Fruit fly (Drosophila melanogaster) whole organism, embryonic: ENCODE results near the gene CecA1.

ENCODE experiments used
- Atf3 ChIP-seq: fragments of 200-800 bp; sonication (Bioruptor generic); optimal IDR thresholded peaks from 3 replicates; lab custom pipeline; 2016; ENCODE audit warnings: missing biosample characterization, missing genetic modification characterization
- Atf6 ChIP-seq: fragments of 200-800 bp; sonication (Bioruptor generic); IDR thresholded peaks from 2 replicates; pipeline ENCODE4 v1.3.6; 2022; ENCODE audit warnings: missing biosample characterization, missing genetic modification characterization
- Bdp1 ChIP-seq: fragments of 200-800 bp; sonication (Bioruptor generic); optimal IDR thresholded peaks from 3 replicates; lab custom pipeline; 2016; ENCODE audit warnings: missing biosample characterization, missing genetic modification characterization
- CG10959 ChIP-seq: fragments of 200-800 bp; sonication (Bioruptor generic); IDR thresholded peaks from 2 replicates; pipeline ENCODE4 v1.3.6; 2022; ENCODE audit warnings: missing biosample characterization, missing genetic modification characterization
- CG11456 ChIP-seq: fragments of 200-800 bp; sonication (Bioruptor generic); IDR thresholded peaks from 3 replicates; pipeline ENCODE4 v1.3.6; 2022; ENCODE audit warnings: missing biosample characterization, missing genetic modification characterization
- CG11504 ChIP-seq: fragments of 200-800 bp; sonication (Bioruptor generic); optimal IDR thresholded peaks from 3 replicates; lab custom pipeline; 2019; ENCODE audit warnings: missing biosample characterization, mild to moderate bottlenecking, missing genetic modification characterization, moderate library complexity
- CG11560 ChIP-seq: fragments of 200-800 bp; sonication (Bioruptor generic); IDR thresholded peaks from 3 replicates; pipeline ENCODE4 v1.3.6; 2022; ENCODE audit warnings: missing biosample characterization, missing genetic modification characterization
- CG11696 ChIP-seq: fragments of 200-800 bp; sonication (Bioruptor generic); IDR thresholded peaks from 2 replicates; pipeline ENCODE4 v1.3.6; 2022; ENCODE audit warnings: missing biosample characterization, missing genetic modification characterization
- CG13296 ChIP-seq: fragments of 200-800 bp; sonication (Bioruptor generic); optimal IDR thresholded peaks from 3 replicates; lab custom pipeline; 2018; ENCODE audit warnings: missing biosample characterization, mild to moderate bottlenecking, missing genetic modification characterization
- CG1529 ChIP-seq: fragments of 200-800 bp; sonication (Bioruptor generic); optimal IDR thresholded peaks from 3 replicates; lab custom pipeline; 2018; ENCODE audit warnings: missing biosample characterization, missing genetic modification characterization
- CG15479 ChIP-seq: fragments of 200-800 bp; sonication (Bioruptor generic); optimal IDR thresholded peaks from 3 replicates; lab custom pipeline; 2019; ENCODE audit warnings: missing biosample characterization, mild to moderate bottlenecking, missing genetic modification characterization, moderate library complexity
- CG1647 ChIP-seq: fragments of 200-800 bp; sonication (Bioruptor generic); optimal IDR thresholded peaks from 3 replicates; lab custom pipeline; 2016; ENCODE audit warnings: missing biosample characterization, missing genetic modification characterization
- CG17361 ChIP-seq: fragments of 200-800 bp; sonication (Bioruptor generic); IDR thresholded peaks from 3 replicates; pipeline ENCODE4 v1.3.6; 2022; ENCODE audit warnings: missing biosample characterization, missing genetic modification characterization
- CG32532 ChIP-seq: fragments of 200-800 bp; sonication (Bioruptor generic); IDR thresholded peaks from 2 replicates; pipeline ENCODE4 v1.3.6; 2022; ENCODE audit warnings: missing biosample characterization, missing genetic modification characterization
- CG34224 ChIP-seq: fragments of 200-800 bp; sonication (Bioruptor generic); IDR thresholded peaks from 3 replicates; pipeline ENCODE4 v1.3.6; 2022; ENCODE audit warnings: missing biosample characterization, missing genetic modification characterization; ENCODE audit not compliant: partially characterized antibody
- CG4282 ChIP-seq: fragments of 200-800 bp; sonication (Bioruptor generic); optimal IDR thresholded peaks from 2 replicates; lab custom pipeline; 2016; ENCODE audit warnings: missing biosample characterization, missing genetic modification characterization
- CG4404 ChIP-seq: fragments of 200-800 bp; sonication (Bioruptor generic); IDR thresholded peaks from 2 replicates; pipeline ENCODE4 v1.3.6; 2022; ENCODE audit warnings: missing biosample characterization, missing genetic modification characterization
- CG4820 ChIP-seq: fragments of 200-800 bp; sonication (Bioruptor generic); optimal IDR thresholded peaks from 3 replicates; lab custom pipeline; 2016; ENCODE audit warnings: missing biosample characterization, missing genetic modification characterization
- CG5245 ChIP-seq: fragments of 200-800 bp; sonication (Bioruptor generic); optimal IDR thresholded peaks from 3 replicates; lab custom pipeline; 2016; ENCODE audit warnings: missing biosample characterization, missing genetic modification characterization
- CG6813 ChIP-seq: fragments of 200-800 bp; sonication (Bioruptor generic); optimal IDR thresholded peaks from 2 replicates; lab custom pipeline; 2017; ENCODE audit warnings: missing biosample characterization, missing genetic modification characterization, mild to moderate bottlenecking, moderate library complexity, missing genetic modification reagents
- CG7357 ChIP-seq: fragments of 200-800 bp; sonication (Bioruptor generic); IDR thresholded peaks from 3 replicates; pipeline ENCODE4 v1.3.6; 2022; ENCODE audit warnings: missing biosample characterization, missing genetic modification characterization
- CG9609 ChIP-seq: fragments of 200-800 bp; sonication (Bioruptor generic); optimal IDR thresholded peaks from 3 replicates; lab custom pipeline; 2016; ENCODE audit warnings: missing biosample characterization, missing genetic modification characterization
- CG9727 ChIP-seq: fragments of 200-800 bp; sonication (Bioruptor generic); optimal IDR thresholded peaks from 3 replicates; lab custom pipeline; 2017; ENCODE audit warnings: missing biosample characterization, mild to moderate bottlenecking, missing genetic modification characterization
- CG9876 ChIP-seq: fragments of 200-800 bp; sonication (Bioruptor generic); optimal IDR thresholded peaks from 2 replicates; lab custom pipeline; 2016; ENCODE audit warnings: missing biosample characterization, missing genetic modification characterization
- Camta ChIP-seq: fragments of 200-800 bp; sonication (Bioruptor generic); optimal IDR thresholded peaks from 2 replicates; lab custom pipeline; 2016; ENCODE audit warnings: missing biosample characterization, missing genetic modification characterization
- Dip3 ChIP-seq: fragments of 200-800 bp; sonication (Bioruptor generic); optimal IDR thresholded peaks from 3 replicates; lab custom pipeline; 2016; ENCODE audit warnings: missing biosample characterization, missing genetic modification characterization
- ERR ChIP-seq: fragments of 200-800 bp; sonication (Bioruptor generic); optimal IDR thresholded peaks from 2 replicates; lab custom pipeline; 2016; ENCODE audit warnings: missing biosample characterization, missing genetic modification characterization
- Ets97D ChIP-seq: fragments of 200-800 bp; sonication (Bioruptor generic); optimal IDR thresholded peaks from 3 replicates; lab custom pipeline; 2016; ENCODE audit warnings: missing biosample characterization, missing genetic modification characterization
- Hey ChIP-seq: fragments of 200-800 bp; sonication (Bioruptor generic); optimal IDR thresholded peaks from 3 replicates; lab custom pipeline; 2018; ENCODE audit warnings: missing biosample characterization, mild to moderate bottlenecking, missing genetic modification characterization
- Hmr ChIP-seq: fragments of 200-800 bp; sonication (Bioruptor generic); optimal IDR thresholded peaks from 3 replicates; lab custom pipeline; 2017; ENCODE audit warnings: mild to moderate bottlenecking, missing biosample characterization, missing genetic modification reagents, missing genetic modification characterization
- Jarid2 ChIP-seq: fragments of 200-800 bp; sonication (Bioruptor generic); optimal IDR thresholded peaks from 3 replicates; lab custom pipeline; 2017; ENCODE audit warnings: mild to moderate bottlenecking, missing biosample characterization, missing genetic modification reagents, missing genetic modification characterization
- MTF-1 ChIP-seq: fragments of 200-800 bp; sonication (Bioruptor generic); optimal IDR thresholded peaks from 2 replicates; lab custom pipeline; 2018; ENCODE audit warnings: missing biosample characterization, mild to moderate bottlenecking, missing genetic modification characterization, borderline replicate concordance
- Nf-YA ChIP-seq: fragments of 200-800 bp; sonication (Bioruptor generic); IDR thresholded peaks from 2 replicates; pipeline ENCODE4 v1.3.6; 2022; ENCODE audit warnings: missing biosample characterization, missing genetic modification characterization
- Rx ChIP-seq: fragments of 200-800 bp; sonication (Bioruptor generic); IDR thresholded peaks from 2 replicates; pipeline ENCODE4 v1.3.6; 2022; ENCODE audit warnings: missing biosample characterization, missing genetic modification characterization
- Six4 ChIP-seq: fragments of 200-800 bp; sonication (Bioruptor generic); optimal IDR thresholded peaks from 2 replicates; lab custom pipeline; 2016; ENCODE audit warnings: missing biosample characterization, missing genetic modification characterization
- Sry-β ChIP-seq: fragments of 200-800 bp; sonication (Bioruptor generic); optimal IDR thresholded peaks from 2 replicates; lab custom pipeline; 2018; ENCODE audit warnings: missing biosample characterization, mild to moderate bottlenecking, missing genetic modification characterization, moderate library complexity
- Taf1 ChIP-seq: fragments of 200-800 bp; sonication (Bioruptor generic); IDR thresholded peaks from 2 replicates; pipeline ENCODE4 v1.3.6; 2022; ENCODE audit warnings: missing biosample characterization, missing genetic modification characterization
- chif ChIP-seq, 2 experiments: fragments of 200-800 bp; sonication (Bioruptor generic); optimal IDR thresholded peaks; 3 replicates each; lab custom pipeline; 2016; ENCODE audit warnings: missing biosample characterization in 2 of 2, missing genetic modification characterization in 2 of 2
- emc ChIP-seq: fragments of 200-800 bp; sonication (Bioruptor generic); optimal IDR thresholded peaks from 2 replicates; lab custom pipeline; 2016; ENCODE audit warnings: missing biosample characterization, missing genetic modification characterization
- exex ChIP-seq: fragments of 200-800 bp; sonication (Bioruptor generic); optimal IDR thresholded peaks from 4 replicates; lab custom pipeline; 2018; ENCODE audit warnings: missing biosample characterization, mild to moderate bottlenecking, missing genetic modification characterization, moderate library complexity
- gce ChIP-seq: fragments of 200-800 bp; sonication (Bioruptor generic); IDR thresholded peaks from 3 replicates; pipeline ENCODE4 v1.3.6; 2022; ENCODE audit warnings: missing biosample characterization, missing genetic modification characterization
- hb ChIP-seq: fragments of 200-800 bp; sonication (Bioruptor generic); IDR thresholded peaks from 3 replicates; pipeline ENCODE4 v1.3.6; 2022; ENCODE audit warnings: missing biosample characterization, missing genetic modification characterization; ENCODE audit not compliant: partially characterized antibody
- lilli ChIP-seq: fragments of 200-800 bp; sonication (Bioruptor generic); optimal IDR thresholded peaks from 3 replicates; lab custom pipeline; 2016; ENCODE audit warnings: missing biosample characterization, missing genetic modification characterization
- nom ChIP-seq: fragments of 200-800 bp; sonication (Bioruptor generic); optimal IDR thresholded peaks from 2 replicates; lab custom pipeline; 2017; ENCODE audit warnings: missing biosample characterization, missing genetic modification characterization, mild to moderate bottlenecking, moderate library complexity, missing genetic modification reagents
- pita ChIP-seq: fragments of 200-800 bp; sonication (Bioruptor generic); optimal IDR thresholded peaks from 2 replicates; lab custom pipeline; 2017; ENCODE audit warnings: missing biosample characterization, mild to moderate bottlenecking, missing genetic modification characterization
- run ChIP-seq: fragments of 200-800 bp; sonication (Bioruptor generic); optimal IDR thresholded peaks from 3 replicates; lab custom pipeline; 2018; ENCODE audit warnings: missing biosample characterization, mild to moderate bottlenecking, missing genetic modification characterization
- stwl ChIP-seq: fragments of 200-800 bp; sonication (Bioruptor generic); optimal IDR thresholded peaks from 3 replicates; lab custom pipeline; 2018; ENCODE audit warnings: missing biosample characterization, mild to moderate bottlenecking, missing genetic modification characterization, moderate library complexity
- tap ChIP-seq: fragments of 200-800 bp; optimal IDR thresholded peaks from 3 replicates; lab custom pipeline; 2019; ENCODE audit warnings: missing biosample characterization, mild to moderate bottlenecking, missing genetic modification characterization, moderate library complexity
- wor ChIP-seq: fragments of 200-800 bp; sonication (Bioruptor generic); IDR thresholded peaks from 2 replicates; pipeline ENCODE4 v1.3.6; 2022; ENCODE audit warnings: missing biosample characterization, missing genetic modification characterization

CecA1 gene

dm6 chr3R:30208766-30209484, 1.7 kb upstream of the CecA1 start, which contains the start of gene RpS7 (continued):
- TF ChIP-seq wor (GFP tag; lab: Robert Waterston, UW) (peak; percentile 29; the same call in 1 of the 2 replicates), Sry-β (GFP tag; lab: Kevin White, UChicago) (peak; percentile 27), lilli (GFP tag; lab: Kevin White, UChicago) (peak; percentile 47), CG10959 (peak; percentile 59), CG13296 (GFP tag; lab: Kevin White, UChicago) (peak; percentile 89), Rx (peak; percentile 77), gce (GFP tag; lab: Robert Waterston, UW) (peak; percentile 59; the same call in 1 of the 3 replicates), Camta (GFP tag; lab: Kevin White, UChicago) (peak; percentile 29), chif (GFP tag; optimal IDR thresholded peaks at IDR 0.05; lab: Kevin White, UChicago) (peak; percentile 18 to 39), Dip3 (GFP tag; lab: Kevin White, UChicago) (peak; percentile 45), Atf6 (GFP tag; lab: Robert Waterston, UW) (peak; percentile 71), run (tag; lab: Kevin White, UChicago) (peak; percentile 67), emc (GFP tag; lab: Kevin White, UChicago) (peak; percentile 18), CG9609 (GFP tag; lab: Kevin White, UChicago) (no peak), CG1647 (peak; percentile 30), CG9727 (GFP tag; lab: Kevin White, UChicago) (peak; percentile 89), CG7357 (peak; percentile 38; the same call in 2 of the 3 replicates), Atf3 (GFP tag; lab: Kevin White, UChicago) (no peak), MTF-1 (GFP tag; lab: Kevin White, UChicago) (peak; percentile 90), CG32532 (GFP tag; lab: Robert Waterston, UW) (peak; percentile 83), CG1529 (peak; percentile 58), CG11456 (GFP tag; lab: Robert Waterston, UW) (peak; percentile 91), nom (GFP tag; lab: Kevin White, UChicago) (peak; percentile 90), CG11504 (tag; lab: Kevin White, UChicago) (peak; percentile 58), CG34224 (peak; percentile 97), Hmr (peak; percentile 85), Bdp1 (peak; percentile 53), Six4 (GFP tag; lab: Kevin White, UChicago) (peak; percentile 23), CG15479 (GFP tag; lab: Kevin White, UChicago) (no peak), pita (no peak), Jarid2 (GFP tag; lab: Kevin White, UChicago) (peak; percentile 44), CG6813 (GFP tag; lab: Kevin White, UChicago) (peak; percentile 81), hb (GFP tag; lab: Robert Waterston, UW) (peak; percentile 98), Ets97D (GFP tag; lab: Kevin White, UChicago) (peak; percentile 98), CG5245 (GFP tag; lab: Kevin White, UChicago) (peak; percentile 35), CG9876 (GFP tag; lab: Kevin White, UChicago) (peak; percentile 38), CG11560 (tag; lab: Robert Waterston, UW) (peak; percentile 49; the same call in 1 of the 3 replicates), CG4820 (GFP tag; lab: Kevin White, UChicago) (no peak), CG11696 (peak; percentile 66), CG4404 (peak; percentile 28; the same call in 1 of the 2 replicates), Taf1 (GFP tag; lab: Robert Waterston, UW) (no peak; the same call in 1 of the 2 replicates), stwl (tag; lab: Kevin White, UChicago) (peak; percentile 55), tap (peak; percentile 62), ERR (GFP tag; lab: Kevin White, UChicago) (no peak), exex (tag; lab: Kevin White, UChicago) (peak; percentile 39), Hey (tag; lab: Kevin White, UChicago) (peak; percentile 74), Nf-YA (GFP tag; lab: Robert Waterston, UW) (peak; percentile 51), CG17361 (GFP tag; lab: Robert Waterston, UW) (peak; percentile 92), CG4282 (no peak)
